Fruit fly (Drosophila melanogaster): ENCODE measurements around the gene mxt.

- TF ChIP-seq CG1620 (GFP tag; optimal IDR thresholded peaks at IDR 0.05) (no peak), ovo (GFP tag; optimal IDR thresholded peaks at IDR 0.05) (no peak), bab1 (GFP tag; optimal IDR thresholded peaks at IDR 0.05) (no peak), CG7101 (tag; optimal IDR thresholded peaks at IDR 0.05) (no peak), CG11617 (GFP tag; optimal IDR thresholded peaks at IDR 0.05) (no peak), kay (GFP tag; ENCODE audit: borderline replicate concordance) (no peak)
Observed at dm6 chr2L:4813023-4813339, 34.1 kb downstream of the mxt start.

Data from whole organism, adult.